Fruit fly (Drosophila melanogaster): ENCODE data around the gene zye.

zye gene

DNA sequence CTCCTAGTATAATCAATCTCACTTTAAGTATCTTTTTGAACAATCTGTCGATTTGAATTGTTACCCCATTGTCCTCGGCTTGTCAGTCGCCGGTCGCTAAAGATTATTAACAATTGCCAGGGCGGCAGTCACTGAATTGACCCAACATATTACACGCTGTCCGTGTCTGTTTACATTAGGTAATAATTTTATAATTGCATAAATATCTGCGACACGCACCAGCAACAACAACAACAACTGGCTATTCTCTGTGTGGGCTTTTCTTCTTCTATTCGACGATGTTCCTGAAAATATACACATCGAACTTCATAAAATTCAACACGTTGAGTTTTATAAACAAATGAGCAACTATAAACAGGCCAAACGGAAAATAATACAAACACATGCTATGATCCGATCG, 35.4 kb downstream of the zye start:
- no peak for TF ChIP-seq noc (tag; optimal IDR thresholded peaks at IDR 0.05)

DNA sequence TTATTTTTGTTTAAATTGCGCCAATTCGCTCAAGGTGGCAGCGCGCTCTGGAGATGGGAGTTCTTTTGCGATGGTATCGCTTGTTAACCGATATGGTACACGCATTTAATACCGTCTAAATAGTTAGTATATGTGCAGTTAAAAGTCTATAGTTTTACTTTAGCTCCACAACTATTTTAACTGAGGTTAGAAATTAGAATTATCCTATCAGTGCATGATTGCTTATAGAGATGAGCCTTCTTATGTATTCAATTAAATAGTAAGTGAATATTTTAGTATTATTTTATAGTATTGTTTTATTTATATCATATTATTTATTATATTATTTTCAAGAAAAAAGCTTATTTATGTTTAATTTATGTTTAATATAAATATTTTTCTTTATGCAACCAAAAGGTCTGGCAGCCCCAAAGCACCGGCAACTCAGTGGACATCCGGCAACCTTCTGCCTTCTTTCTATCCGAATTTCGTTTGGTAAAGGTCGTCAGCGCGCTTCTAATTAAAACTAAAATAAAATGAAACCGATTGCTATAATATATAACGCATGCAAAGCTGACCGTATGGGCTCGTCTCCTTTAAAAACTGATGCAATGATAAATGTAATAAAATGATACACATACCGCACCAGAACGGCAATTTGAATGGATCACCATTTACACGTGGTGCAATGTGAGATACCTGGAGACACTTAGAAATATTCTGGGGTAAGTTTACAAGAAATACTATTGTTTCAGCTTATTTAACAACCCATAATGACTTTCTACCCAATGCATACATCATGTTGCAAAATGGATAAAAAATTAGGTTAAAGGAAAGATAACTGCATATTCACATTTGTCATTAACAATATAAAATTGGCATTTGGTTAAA, 39.6 kb downstream of the zye start, which contains the start of gene CG5199:
Gene CG5199 (minus strand): TSS at position 52 of the 870 bp plus-strand sequence.
- peak; percentile 64 for TF ChIP-seq noc (tag; optimal IDR thresholded peaks at IDR 0.05)

- TF ChIP-seq noc (tag; optimal IDR thresholded peaks at IDR 0.05), result no peak
These were observed 47.0 kb downstream of the zye start, which contains the start of gene mag for dm6 chr3L:20460383-20460782. Gene mag, plus strand, starts transcription at chr3L:20460683.

- peak; percentile 34 for TF ChIP-seq noc (tag; optimal IDR thresholded peaks at IDR 0.05)
These were observed 49.0 kb downstream of the zye start for dm6 chr3L:20462391-20462790.

DNA sequence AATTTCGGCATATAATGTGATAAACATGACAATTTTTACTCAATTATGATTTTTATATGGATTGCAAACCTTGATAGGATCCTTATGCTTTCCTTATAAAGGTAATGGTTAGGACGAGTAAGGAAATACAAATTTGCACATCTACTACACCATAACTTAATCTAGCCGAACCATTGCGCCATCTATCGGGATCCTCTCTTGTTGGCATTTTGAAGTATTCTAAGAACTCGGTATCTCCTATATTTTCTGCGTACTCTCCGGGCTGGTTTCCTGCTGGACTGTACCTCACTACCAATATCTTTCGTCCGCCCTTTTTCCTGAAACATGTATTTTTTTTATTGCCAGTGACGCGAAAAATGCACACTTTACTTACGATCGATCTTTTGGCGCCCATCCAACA, 51.3 kb downstream of the zye start, which contains the start of gene atk:
Gene atk (minus strand): TSS at position 186 of the 400 bp plus-strand sequence.
- no peak for TF ChIP-seq noc (tag; optimal IDR thresholded peaks at IDR 0.05)

DNA sequence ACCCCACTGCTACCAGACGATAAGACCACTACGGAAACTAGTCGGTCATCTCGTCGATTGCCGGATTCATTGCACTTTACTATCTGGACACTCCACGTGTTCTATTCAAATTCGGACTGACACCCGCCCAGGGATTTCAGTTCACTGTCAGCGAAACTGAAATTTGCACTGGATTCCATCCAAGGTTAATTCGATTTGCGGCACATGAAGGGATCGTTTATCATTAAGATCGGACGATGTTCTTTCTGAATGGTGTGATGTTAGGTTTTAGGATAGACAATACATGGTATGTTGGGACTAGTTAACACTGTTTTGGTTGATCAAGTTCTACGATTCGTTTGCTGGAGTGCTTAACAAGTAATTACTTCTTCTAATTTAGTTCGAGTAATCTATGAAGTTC, 52.5 kb downstream of the zye start, which contains the start of gene CG42764:
Gene CG42764 (minus strand): TSS at position 101 of the 400 bp plus-strand sequence.
- TF ChIP-seq noc (tag; optimal IDR thresholded peaks at IDR 0.05), result no peak

- TF ChIP-seq noc (tag; optimal IDR thresholded peaks at IDR 0.05), result no peak
These were observed 53.2 kb downstream of the zye start, which contains the start of gene Tdh for dm6 chr3L:20466599-20466998. Gene Tdh, plus strand, starts transcription at chr3L:20466944.

- TF ChIP-seq noc (tag; optimal IDR thresholded peaks at IDR 0.05), result no peak
These were observed 54.0 kb downstream of the zye start for dm6 chr3L:20467433-20467832.

dm6 chr3L:20470991-20471498, 57.6 kb downstream of the zye start:
- TF ChIP-seq noc (tag; optimal IDR thresholded peaks at IDR 0.05), result no peak

- TF ChIP-seq noc (tag; optimal IDR thresholded peaks at IDR 0.05), result peak; percentile 75
These were observed 58.3 kb downstream of the zye start for dm6 chr3L:20471499-20472313.

DNA sequence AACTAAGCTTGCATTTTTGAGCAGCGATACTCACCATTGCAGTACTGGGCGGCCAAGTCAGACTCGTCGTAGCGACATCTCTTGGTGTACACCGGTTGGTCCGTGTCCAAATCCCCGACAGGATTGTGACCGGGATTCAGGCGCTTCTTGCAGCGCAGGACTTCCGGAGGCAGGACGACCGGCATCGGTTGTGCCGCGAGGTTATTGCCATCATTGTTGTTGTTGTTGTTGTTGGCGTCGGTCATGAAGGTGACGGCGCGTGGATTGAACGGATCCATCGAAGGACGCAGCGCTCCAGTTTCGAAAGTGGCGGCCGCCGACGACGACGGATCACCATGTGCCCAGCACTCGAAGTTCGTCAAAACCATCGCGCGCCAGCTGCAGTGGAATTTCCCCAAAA, 59.2 kb downstream of the zye start:
- TF ChIP-seq noc (tag; optimal IDR thresholded peaks at IDR 0.05), result no peak

DNA sequence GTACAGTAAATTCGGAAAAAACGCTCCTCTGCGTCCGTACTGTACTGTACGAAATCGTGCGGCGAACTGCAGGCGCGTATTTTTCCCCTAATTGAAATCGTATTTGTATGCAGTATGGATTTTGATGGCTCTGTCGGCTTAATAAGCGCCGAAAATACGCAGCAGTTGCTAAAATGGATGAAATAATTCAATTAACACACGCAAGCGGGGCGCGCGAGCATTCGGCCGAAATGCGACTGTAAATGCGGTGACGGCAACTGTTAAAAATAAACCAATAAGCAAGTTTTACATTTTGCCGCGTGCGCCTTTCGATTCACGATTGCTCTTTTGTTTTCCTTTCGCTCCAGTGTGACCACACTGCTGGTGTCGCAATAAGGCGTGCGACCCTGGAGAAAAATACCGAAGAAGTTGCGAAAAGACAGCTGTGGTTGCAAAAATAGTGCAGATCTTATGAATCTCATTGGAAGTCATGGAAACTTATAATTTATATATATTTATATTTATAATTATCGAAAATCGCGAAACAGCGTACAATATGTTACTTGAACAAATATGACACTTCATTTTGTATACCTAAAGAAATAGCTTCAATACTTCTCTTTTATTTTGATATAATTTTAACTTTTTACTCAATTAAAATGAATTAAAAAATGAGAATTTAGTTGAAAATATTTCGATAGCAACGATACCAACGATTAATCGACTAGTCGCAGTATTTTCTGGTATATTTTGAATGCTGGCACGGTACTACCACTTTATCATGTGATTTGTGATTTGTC, 59.8 kb downstream of the zye start, which contains the start of the genes CG32428 and CG5969:
Gene CG32428 (minus strand): TSS at position 703 of the 779 bp plus-strand sequence.
Gene CG5969 (plus strand): TSS at position 763 of the 779 bp plus-strand sequence.
- peak; percentile 61 for TF ChIP-seq noc (tag; optimal IDR thresholded peaks at IDR 0.05)

All from whole organism, larva.